Worm (Caenorhabditis elegans): ENCODE results near the gene wdr-60.

- TF ChIP-seq rnt-1 (tag; optimal IDR thresholded peaks at IDR 0.05) (no peak), dmd-4 (tag; optimal IDR thresholded peaks at IDR 0.05; ENCODE audit: borderline replicate concordance) (no peak), hlh-30 (tag; optimal IDR thresholded peaks at IDR 0.05; ENCODE audit: insufficient read depth) (no peak), gmeb-2 (tag; optimal IDR thresholded peaks at IDR 0.05) (no peak), ceh-34 (tag; optimal IDR thresholded peaks at IDR 0.05) (no peak), C38D4.7 (GFP tag; optimal IDR thresholded peaks at IDR 0.05) (no peak), fkh-10 (GFP tag; optimal IDR thresholded peaks at IDR 0.05) (no peak), ceh-6 (GFP tag; optimal IDR thresholded peaks at IDR 0.05) (no peak), pha-4 (tag; optimal IDR thresholded peaks at IDR 0.05) (no peak), K09A11.1 (tag; optimal IDR thresholded peaks at IDR 0.05; ENCODE audit: insufficient read depth) (no peak), nfya-1 (tag; optimal IDR thresholded peaks at IDR 0.05) (no peak), zip-5 (tag; optimal IDR thresholded peaks at IDR 0.05) (no peak), hlh-8 (tag; optimal IDR thresholded peaks at IDR 0.05) (no peak)
These were observed 35.8 kb upstream of the wdr-60 start for ce11 chrIII:4951210-4951609.
